Worm (Caenorhabditis elegans) whole organism, young adult: ENCODE data around the gene ent-1.

Experiments
- Y67H2A.10 ChIP-seq: fragments of 200-800 bp; sonication (Bioruptor generic); conservative IDR thresholded peaks from 2 replicates; pipeline ENCODE4 v1.3.6; 2022; ENCODE audit warnings: missing genetic modification reagents, missing genetic modification characterization, missing compliant biosample characterization
- bed-2 ChIP-seq: fragments of 200-800 bp; sonication (Bioruptor generic); IDR thresholded peaks from 2 replicates; pipeline ENCODE4 v1.3.6; 2022; ENCODE audit warnings: missing genetic modification reagents, missing genetic modification characterization, missing compliant biosample characterization
- ceh-27 ChIP-seq: fragments of 200-800 bp; sonication (Bioruptor generic); optimal IDR thresholded peaks from 2 replicates; lab custom pipeline; 2018; ENCODE audit warnings: mild to moderate bottlenecking, missing genetic modification characterization, moderate library complexity, missing compliant biosample characterization
- mel-28 ChIP-seq: sonication (generic microtip); optimal IDR thresholded peaks from 2 replicates; lab custom pipeline; 2016; ENCODE audit warnings: borderline replicate concordance, mild to moderate bottlenecking, missing genetic modification characterization, missing compliant biosample characterization
- ztf-18 ChIP-seq: sonication (generic microtip); optimal IDR thresholded peaks from 2 replicates; lab custom pipeline; 2016; ENCODE audit warnings: missing genotype, mild to moderate bottlenecking, missing genetic modification characterization, missing compliant biosample characterization

ce11 chrIV:11691524-11691923 is 36.3 kb upstream of the ent-1 start:
- no peak for TF ChIP-seq ceh-27 (GFP tag; lab: Kevin White, UChicago)
- no peak for TF ChIP-seq Y67H2A.10 (GFP tag; lab: Robert Waterston, UW)
- TF ChIP-seq bed-2 (GFP tag; lab: Robert Waterston, UW): no peak
- no peak for TF ChIP-seq mel-28 (tag; lab: Kevin White, UChicago)
- no peak for TF ChIP-seq ztf-18 (tag; lab: Kevin White, UChicago)
